Worm (Caenorhabditis elegans): ENCODE results near the gene C25H3.15.
A peak's percentile ranks its signal among the peaks of the same experiment; 100 is the strongest.
"Not testable (repeated sequence)": the region's sequence is repeated elsewhere in the genome, so short reads cannot be mapped to it uniquely, and the experiment has no call there.

C25H3.15 gene

DNA sequence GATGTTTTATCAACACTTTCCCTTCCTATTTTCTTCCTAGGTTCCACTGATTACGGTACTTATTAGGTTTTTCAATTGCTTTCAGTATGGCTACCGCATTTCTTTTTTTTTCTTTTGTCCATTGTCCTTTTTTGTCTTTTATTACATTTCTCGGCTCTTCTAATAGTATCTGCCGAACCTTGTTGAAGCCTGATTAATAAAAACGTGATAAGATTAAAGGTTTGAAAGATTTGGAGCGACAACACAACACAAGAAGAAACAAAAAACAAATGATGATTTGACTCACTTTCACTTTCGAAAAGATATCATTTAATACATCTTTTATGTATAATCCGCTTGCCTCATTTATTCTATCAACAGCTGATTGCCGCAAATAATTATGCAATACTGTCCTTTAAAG lies at the start of gene C25H3.15:
C25H3.15 (plus strand) TSS at position 301 of the 400 bp plus-strand sequence.
- TF ChIP-seq lin-38 (GFP tag; IDR thresholded peaks at IDR 0.05) (no peak), spr-1 (tag; optimal IDR thresholded peaks at IDR 0.05) (no peak), daf-16 (GFP tag; optimal IDR thresholded peaks at IDR 0.05) (no peak), daf-16 (tag; optimal IDR thresholded peaks at IDR 0.05) (no peak)

DNA sequence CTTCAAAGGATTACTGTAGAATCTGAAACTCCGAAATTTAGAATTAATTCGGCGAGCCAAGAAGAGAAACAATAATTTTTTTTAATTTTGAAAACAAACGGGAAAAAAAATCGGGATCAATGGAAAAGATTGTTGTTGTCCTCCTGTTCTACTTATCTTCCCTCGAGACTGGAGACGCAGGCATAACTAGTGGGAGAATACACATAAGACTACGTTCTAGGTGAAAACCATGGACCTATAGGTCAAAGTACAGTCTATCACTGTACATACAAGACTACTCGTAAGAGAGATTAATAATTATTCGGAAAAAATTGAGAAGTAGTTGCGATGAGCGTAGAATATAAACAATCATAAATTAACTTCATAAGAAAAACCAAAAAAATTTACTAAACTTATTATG lies 45.8 kb upstream of the C25H3.15 start, which contains the start of gene dhs-6:
dhs-6 (minus strand) TSS at position 22 of the 400 bp plus-strand sequence.
- TF ChIP-seq ZK337.2 (GFP tag; IDR thresholded peaks at IDR 0.05) (no peak), nhr-28 (tag; optimal IDR thresholded peaks at IDR 0.05) (peak; percentile 41), jun-1 (tag; optimal IDR thresholded peaks at IDR 0.05) (no peak), dve-1 (tag; optimal IDR thresholded peaks at IDR 0.05; ENCODE audit: insufficient read depth) (peak; percentile 47), nhr-48 (tag; optimal IDR thresholded peaks at IDR 0.05) (no peak), mep-1 (tag; optimal IDR thresholded peaks at IDR 0.05) (peak; percentile 49), spr-1 (tag; optimal IDR thresholded peaks at IDR 0.05) (peak; percentile 17), hlh-30 (tag; optimal IDR thresholded peaks at IDR 0.05; ENCODE audit: insufficient read depth) (peak; percentile 15), nhr-6 (tag; optimal IDR thresholded peaks at IDR 0.05) (peak; percentile 28), nhr-102 (tag; optimal IDR thresholded peaks at IDR 0.05) (no peak), lsy-2 (tag; optimal IDR thresholded peaks at IDR 0.05) (peak in 1 of 2 experiments; percentile 6), daf-19 (GFP tag; conservative IDR thresholded peaks at IDR 0.05) (no peak), duxl-1 (tag; optimal IDR thresholded peaks at IDR 0.05; ENCODE audit: poor library complexity) (peak; percentile 50), Y105C5A.15 (GFP tag; IDR thresholded peaks at IDR 0.05) (no peak), aha-1 (tag) (peak; percentile 37), T20F7.1 (GFP tag; optimal IDR thresholded peaks at IDR 0.05) (peak; percentile 54), zfp-2 (tag; optimal IDR thresholded peaks at IDR 0.05) (no peak), daf-16 (GFP tag; optimal IDR thresholded peaks at IDR 0.05) (no peak), daf-16 (tag; optimal IDR thresholded peaks at IDR 0.05) (peak; percentile 65), ama-1 (optimal IDR thresholded peaks at IDR 0.05) (peak; percentile 5)

DNA sequence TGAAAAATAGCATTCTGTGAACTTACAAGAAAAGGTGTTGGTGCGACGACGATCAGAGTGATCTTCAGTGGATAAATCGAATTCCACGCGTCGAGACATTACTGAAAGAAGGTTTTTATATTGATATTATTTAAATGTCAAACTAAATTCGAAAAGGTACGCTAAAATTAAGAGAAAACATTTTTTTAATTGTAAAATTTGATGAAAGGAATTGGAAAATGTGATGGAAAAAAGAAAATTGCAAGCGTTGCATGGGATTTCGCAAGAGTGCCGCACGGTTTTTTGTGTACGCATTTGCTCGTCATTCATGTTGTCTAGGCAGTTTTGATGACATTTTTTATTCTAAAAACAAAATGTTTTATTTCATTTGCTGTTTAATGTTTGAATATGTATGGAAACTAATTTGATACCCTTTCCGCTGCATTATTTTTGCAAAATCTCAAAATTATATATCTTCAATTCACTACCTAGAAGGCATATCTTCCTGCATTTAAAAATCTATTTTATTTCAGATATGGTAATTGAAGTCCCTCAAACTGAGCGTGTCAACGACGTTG lies 42.7 kb upstream of the C25H3.15 start, which contains the start of the genes eif-3.L and npl-4.2:
eif-3.L (minus strand) TSS at position 101 of the 557 bp plus-strand sequence.
npl-4.2 (plus strand) TSS at position 507 of the 557 bp plus-strand sequence.
- not testable (repeated sequence) for TF ChIP-seq rbr-2 (tag; optimal IDR thresholded peaks at IDR 0.05); pha-4 (GFP tag; IDR thresholded peaks at IDR 0.05); pha-4 (tag; optimal IDR thresholded peaks at IDR 0.05); hif-1 (tag; optimal IDR thresholded peaks at IDR 0.05)

DNA sequence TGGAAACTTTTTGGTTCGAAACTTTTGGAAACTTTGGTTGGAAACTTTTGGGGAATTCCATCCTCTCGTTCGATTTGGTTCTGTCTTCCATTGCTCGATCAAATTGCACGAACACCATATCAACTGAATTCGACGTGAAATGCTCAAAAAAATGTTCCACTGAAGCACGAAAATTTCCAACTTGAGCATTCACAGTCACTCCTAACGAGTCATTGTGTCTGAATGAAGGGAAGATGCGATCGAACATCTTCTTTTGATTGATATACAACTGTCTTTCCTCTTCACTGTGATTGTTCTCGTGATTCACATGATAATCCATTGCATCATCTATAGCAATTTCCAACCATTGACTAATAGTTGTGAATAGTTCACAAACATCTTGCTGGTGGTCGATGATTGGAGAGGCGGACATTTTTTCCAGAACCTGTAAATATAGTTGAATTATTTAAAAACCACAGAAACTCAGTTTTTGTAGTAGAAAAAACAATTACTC lies 36.8 kb upstream of the C25H3.15 start, which contains the start of gene F59E12.15:
F59E12.15 (minus strand) TSS at position 51 of the 493 bp plus-strand sequence.
- TF ChIP-seq unc-62 (GFP tag; optimal IDR thresholded peaks at IDR 0.05 in 1 of 2) = peak in 1 of 2 experiments; percentile 78
- no peak for TF ChIP-seq unc-62 (tag; optimal IDR thresholded peaks at IDR 0.05)
- peak; percentile 71 for TF ChIP-seq ztf-7 (tag; optimal IDR thresholded peaks at IDR 0.05)
- no peak for TF ChIP-seq hlh-11 (tag; optimal IDR thresholded peaks at IDR 0.05)

DNA sequence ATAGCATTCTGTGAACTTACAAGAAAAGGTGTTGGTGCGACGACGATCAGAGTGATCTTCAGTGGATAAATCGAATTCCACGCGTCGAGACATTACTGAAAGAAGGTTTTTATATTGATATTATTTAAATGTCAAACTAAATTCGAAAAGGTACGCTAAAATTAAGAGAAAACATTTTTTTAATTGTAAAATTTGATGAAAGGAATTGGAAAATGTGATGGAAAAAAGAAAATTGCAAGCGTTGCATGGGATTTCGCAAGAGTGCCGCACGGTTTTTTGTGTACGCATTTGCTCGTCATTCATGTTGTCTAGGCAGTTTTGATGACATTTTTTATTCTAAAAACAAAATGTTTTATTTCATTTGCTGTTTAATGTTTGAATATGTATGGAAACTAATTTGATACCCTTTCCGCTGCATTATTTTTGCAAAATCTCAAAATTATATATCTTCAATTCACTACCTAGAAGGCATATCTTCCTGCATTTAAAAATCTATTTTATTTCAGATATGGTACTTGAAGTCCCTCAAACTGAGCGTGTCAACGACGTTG lies 34.2 kb upstream of the C25H3.15 start, which contains the start of the genes F59E12.6 and npl-4.1:
F59E12.6 (minus strand) TSS at position 101 of the 551 bp plus-strand sequence.
npl-4.1 (plus strand) TSS at position 501 of the 551 bp plus-strand sequence.
- TF ChIP-seq mep-1 (tag; optimal IDR thresholded peaks at IDR 0.05); ctbp-1 (GFP tag; IDR thresholded peaks at IDR 0.05); lir-3 (tag; optimal IDR thresholded peaks at IDR 0.05): not testable (repeated sequence)
